Fruit fly (Drosophila melanogaster): ENCODE measurements around the gene CG6707.

Gene CG6707

DNA sequence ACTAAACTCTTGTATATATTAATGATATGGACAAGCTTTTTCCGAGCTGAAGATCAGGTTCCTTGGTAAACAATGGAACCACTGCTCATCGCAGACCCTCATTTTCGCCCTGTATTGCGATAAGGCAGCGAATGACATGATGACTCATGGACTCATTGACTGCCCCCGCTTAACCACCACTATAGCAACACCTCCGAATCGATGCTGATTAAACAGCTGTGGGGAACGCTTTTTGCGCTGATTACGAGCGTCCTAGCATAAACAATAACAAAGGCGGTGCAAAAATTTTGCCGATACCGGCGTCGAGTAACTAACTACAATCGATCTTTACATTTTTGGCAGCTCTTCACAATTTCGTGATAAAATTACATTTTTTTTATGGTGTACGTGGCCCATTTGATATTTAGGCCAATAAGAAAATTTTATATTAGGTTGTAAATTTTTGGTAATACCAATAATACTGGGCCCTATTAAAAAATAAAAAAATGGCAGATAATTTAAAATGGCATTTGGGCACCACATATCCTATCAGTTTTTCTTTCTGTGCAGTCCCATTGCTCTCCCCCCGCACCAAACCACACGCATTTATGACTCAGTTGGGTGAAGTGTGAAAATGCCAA, 1.1 kb downstream of the CG6707 start (continued):
- TF ChIP-seq NFAT (GFP tag; IDR thresholded peaks at IDR 0.05), result no peak
- TF ChIP-seq CG4360 (GFP tag; IDR thresholded peaks at IDR 0.05), result no peak
- no peak for TF ChIP-seq CG15269 (tag; optimal IDR thresholded peaks at IDR 0.05)
- TF ChIP-seq CG2678 (tag; optimal IDR thresholded peaks at IDR 0.05), result peak; percentile 35
- TF ChIP-seq chm (GFP tag; IDR thresholded peaks at IDR 0.05), result no peak
- TF ChIP-seq CG13424 (tag; optimal IDR thresholded peaks at IDR 0.05), result no peak
- no peak for TF ChIP-seq CG14441 (GFP tag; IDR thresholded peaks at IDR 0.05)
- peak in 1 of 2 experiments; percentile 2 for TF ChIP-seq Pdp1 (GFP tag; optimal IDR thresholded peaks at IDR 0.05)
- no peak for TF ChIP-seq dmrt11E (tag; optimal IDR thresholded peaks at IDR 0.05)
- no peak for TF ChIP-seq jigr1 (GFP tag; IDR thresholded peaks at IDR 0.05)
- no peak for TF ChIP-seq CG17186 (GFP tag; optimal IDR thresholded peaks at IDR 0.05)
- TF ChIP-seq MBD-R2 (GFP tag; IDR thresholded peaks at IDR 0.05), result no peak
- TF ChIP-seq pb (GFP tag; optimal IDR thresholded peaks at IDR 0.05), result no peak
- no peak for TF ChIP-seq ab (GFP tag; optimal IDR thresholded peaks at IDR 0.05)
- TF ChIP-seq unpg (GFP tag; optimal IDR thresholded peaks at IDR 0.05), result peak; percentile 10
- TF ChIP-seq ara (GFP tag; IDR thresholded peaks at IDR 0.05), result no peak
- no peak for TF ChIP-seq crc (GFP tag; optimal IDR thresholded peaks at IDR 0.05)
- no peak for TF ChIP-seq zen2 (GFP tag; IDR thresholded peaks at IDR 0.05; ENCODE audit: partially characterized antibody)
- no peak for TF ChIP-seq CG10147 (GFP tag; optimal IDR thresholded peaks at IDR 0.05)
- TF ChIP-seq CG9215 (GFP tag; IDR thresholded peaks at IDR 0.05), result no peak
- peak; percentile 28; the same call in 1 of the 2 replicates for TF ChIP-seq CG10366 (GFP tag; IDR thresholded peaks at IDR 0.05)
- TF ChIP-seq BtbVII (GFP tag; optimal IDR thresholded peaks at IDR 0.05), result no peak
- no peak for TF ChIP-seq CG11456 (GFP tag; IDR thresholded peaks at IDR 0.05)
- no peak for TF ChIP-seq CG7556 (GFP tag; optimal IDR thresholded peaks at IDR 0.05)
- TF ChIP-seq CG7839 (tag; optimal IDR thresholded peaks at IDR 0.05), result no peak
- no peak for TF ChIP-seq lilli (GFP tag; optimal IDR thresholded peaks at IDR 0.05)
- TF ChIP-seq maf-S (GFP tag; optimal IDR thresholded peaks at IDR 0.05), result no peak
- no peak for TF ChIP-seq eve (GFP tag; optimal IDR thresholded peaks at IDR 0.05)
- TF ChIP-seq Nf-YB (GFP tag; optimal IDR thresholded peaks at IDR 0.05), result no peak
- TF ChIP-seq CG18011 (GFP tag; optimal IDR thresholded peaks at IDR 0.05), result no peak
- TF ChIP-seq Meics (GFP tag; optimal IDR thresholded peaks at IDR 0.05), result no peak
- TF ChIP-seq usp (GFP tag; optimal IDR thresholded peaks at IDR 0.05), result no peak
- no peak for TF ChIP-seq sim (GFP tag; IDR thresholded peaks at IDR 0.05)
- no peak for TF ChIP-seq hbn (GFP tag; IDR thresholded peaks at IDR 0.05; ENCODE audit: partially characterized antibody)
- no peak for TF ChIP-seq NC2β (GFP tag; optimal IDR thresholded peaks at IDR 0.05)
- TF ChIP-seq Eip74EF (GFP tag; optimal IDR thresholded peaks at IDR 0.05), result no peak
- TF ChIP-seq CG15514 (GFP tag; optimal IDR thresholded peaks at IDR 0.05), result no peak
- no peak for TF ChIP-seq CG6272 (GFP tag; IDR thresholded peaks at IDR 0.05)
- no peak for TF ChIP-seq Jarid2 (GFP tag; optimal IDR thresholded peaks at IDR 0.05)
- TF ChIP-seq dm (GFP tag; optimal IDR thresholded peaks at IDR 0.05), result no peak
- no peak for TF ChIP-seq seq (GFP tag; IDR thresholded peaks at IDR 0.05)
- TF ChIP-seq gcm2 (GFP tag; optimal IDR thresholded peaks at IDR 0.05), result no peak
- TF ChIP-seq CG12155 (GFP tag; optimal IDR thresholded peaks at IDR 0.05), result no peak
- no peak for TF ChIP-seq Scr (GFP tag; IDR thresholded peaks at IDR 0.05; ENCODE audit: partially characterized antibody)
- TF ChIP-seq shn (GFP tag; optimal IDR thresholded peaks at IDR 0.05), result peak; percentile 27
- TF ChIP-seq CG3407 (GFP tag; optimal IDR thresholded peaks at IDR 0.05), result no peak
- TF ChIP-seq org-1 (GFP tag; optimal IDR thresholded peaks at IDR 0.05), result no peak
- no peak for TF ChIP-seq CG2129 (GFP tag; IDR thresholded peaks at IDR 0.05; ENCODE audit: partially characterized antibody)
- no peak for TF ChIP-seq twi (tag; optimal IDR thresholded peaks at IDR 0.05)
- TF ChIP-seq CG3995 (GFP tag; optimal IDR thresholded peaks at IDR 0.05), result no peak
- TF ChIP-seq E2f2 (GFP tag; IDR thresholded peaks at IDR 0.05), result no peak

Data from whole organism, embryonic.